Worm (Caenorhabditis elegans) whole organism, young adult: ENCODE measurements around the gene kin-36.
"Not testable (repeated sequence)": the region's sequence is repeated elsewhere in the genome, so short reads cannot be mapped to it uniquely, and the experiment has no call there.

Experiments used
- F22D6.2 ChIP-seq: sonication (generic microtip); optimal IDR thresholded peaks from 2 replicates; lab custom pipeline; 2016; ENCODE audit warnings: mild to moderate bottlenecking, missing genetic modification characterization, missing compliant biosample characterization
- F37B4.10 ChIP-seq: fragments of 200-800 bp; sonication (Bioruptor generic); IDR thresholded peaks from 2 replicates; pipeline ENCODE4 v1.3.6; 2022; ENCODE audit warnings: missing genetic modification characterization, missing compliant biosample characterization
- F57A8.1 ChIP-seq: fragments of 200-800 bp; sonication (Bioruptor generic); optimal IDR thresholded peaks from 2 replicates; lab custom pipeline; 2018; ENCODE audit warnings: mild to moderate bottlenecking, missing genetic modification characterization, moderate library complexity, missing compliant biosample characterization
- K11D2.4 ChIP-seq: fragments of 200-800 bp; sonication (Bioruptor generic); IDR thresholded peaks from 2 replicates; pipeline ENCODE4 v1.3.6; 2022; ENCODE audit warnings: missing genetic modification reagents, missing genetic modification characterization, missing compliant biosample characterization
- T07F8.4 ChIP-seq: sonication (generic microtip); optimal IDR thresholded peaks from 2 replicates; lab custom pipeline; 2016; ENCODE audit warnings: mild to moderate bottlenecking, missing genetic modification characterization, moderate library complexity, missing compliant biosample characterization
- Y53F4B.3 ChIP-seq: fragments of 200-800 bp; sonication (Bioruptor generic); IDR thresholded peaks from 2 replicates; pipeline ENCODE4 v1.3.6; 2022; ENCODE audit warnings: missing genetic modification reagents, missing genetic modification characterization, missing compliant biosample characterization
- Y53G8AR.9 ChIP-seq: fragments of 200-800 bp; sonication (Bioruptor generic); conservative IDR thresholded peaks from 2 replicates; pipeline ENCODE4 v1.3.6; 2022; ENCODE audit warnings: missing genetic modification reagents, missing genetic modification characterization, missing compliant biosample characterization
- Y79H2A.3 ChIP-seq: fragments of 200-800 bp; sonication (Bioruptor generic); conservative IDR thresholded peaks from 2 replicates; pipeline ENCODE4 v1.3.6; 2022; ENCODE audit warnings: missing genetic modification reagents, missing genetic modification characterization, missing compliant biosample characterization
- Y95B8A.8 ChIP-seq: fragments of 200-800 bp; sonication (Bioruptor generic); IDR thresholded peaks from 2 replicates; pipeline ENCODE4 v1.3.6; 2022; ENCODE audit warnings: missing genetic modification reagents, missing genetic modification characterization, missing compliant biosample characterization
- ZK185.1 ChIP-seq: sonication (generic microtip); optimal IDR thresholded peaks from 2 replicates; lab custom pipeline; 2016; ENCODE audit warnings: mild to moderate bottlenecking, missing genetic modification characterization, missing compliant biosample characterization; ENCODE audit not compliant: poor library complexity, severe bottlenecking
- aptf-2 ChIP-seq: fragments of 200-800 bp; sonication (Bioruptor generic); conservative IDR thresholded peaks from 2 replicates; pipeline ENCODE4 v1.3.6; 2022; ENCODE audit warnings: missing genetic modification reagents, missing genetic modification characterization, missing compliant biosample characterization
- aptf-3 ChIP-seq: fragments of 200-800 bp; sonication (Bioruptor generic); IDR thresholded peaks from 2 replicates; pipeline ENCODE4 v1.3.6; 2022; ENCODE audit warnings: missing genetic modification characterization, missing compliant biosample characterization
- attf-3 ChIP-seq: fragments of 200-800 bp; sonication (Bioruptor generic); conservative IDR thresholded peaks from 2 replicates; pipeline ENCODE4 v1.3.6; 2022; ENCODE audit warnings: missing genetic modification reagents, missing genetic modification characterization, missing compliant biosample characterization
- bed-2 ChIP-seq: fragments of 200-800 bp; sonication (Bioruptor generic); IDR thresholded peaks from 2 replicates; pipeline ENCODE4 v1.3.6; 2022; ENCODE audit warnings: missing genetic modification reagents, missing genetic modification characterization, missing compliant biosample characterization
- ccch-3 ChIP-seq: fragments of 200-800 bp; sonication (Bioruptor generic); optimal IDR thresholded peaks from 2 replicates; lab custom pipeline; 2018; ENCODE audit warnings: mild to moderate bottlenecking, missing genetic modification characterization, missing compliant biosample characterization
- dox-1 ChIP-seq: fragments of 200-800 bp; sonication (Bioruptor generic); IDR thresholded peaks from 2 replicates; pipeline ENCODE4 v1.3.6; 2022; ENCODE audit warnings: missing genetic modification reagents, missing genetic modification characterization, missing compliant biosample characterization
- dpl-1 ChIP-seq: fragments of 150-350 bp; optimal IDR thresholded peaks from 2 replicates; lab custom pipeline; 2014; ENCODE audit warnings: missing biosample characterization, missing genetic modification reagents, missing genetic modification characterization
- efl-1 ChIP-seq: fragments of 150-350 bp; optimal IDR thresholded peaks from 2 replicates; lab custom pipeline; 2014; ENCODE audit warnings: missing biosample characterization, missing genetic modification reagents, missing genetic modification characterization
- gei-17 ChIP-seq: fragments of 200-800 bp; sonication (Bioruptor generic); optimal IDR thresholded peaks from 2 replicates; lab custom pipeline; 2018; ENCODE audit warnings: mild to moderate bottlenecking, missing genetic modification characterization, missing compliant biosample characterization
- him-1 ChIP-seq: sonication (generic microtip); optimal IDR thresholded peaks from 2 replicates; lab custom pipeline; 2016; ENCODE audit warnings: missing genotype, missing genetic modification reagents, missing genetic modification characterization, missing compliant biosample characterization
- hmg-1.2 ChIP-seq: fragments of 200-800 bp; sonication (Bioruptor generic); IDR thresholded peaks from 2 replicates; pipeline ENCODE4 v1.3.6; 2022; ENCODE audit warnings: missing genetic modification reagents, missing genetic modification characterization, missing compliant biosample characterization
- hmg-20 ChIP-seq: fragments of 200-800 bp; sonication (Bioruptor generic); IDR thresholded peaks from 2 replicates; pipeline ENCODE4 v1.3.6; 2022; ENCODE audit warnings: missing genetic modification reagents, missing genetic modification characterization, missing compliant biosample characterization
- let-526 ChIP-seq: fragments of 200-800 bp; sonication (Bioruptor generic); IDR thresholded peaks from 2 replicates; pipeline ENCODE4 v1.3.6; 2022; ENCODE audit warnings: missing genetic modification reagents, missing genetic modification characterization, missing compliant biosample characterization
- lin-26 ChIP-seq: fragments of 200-800 bp; sonication (Bioruptor generic); IDR thresholded peaks from 2 replicates; pipeline ENCODE4 v1.3.6; 2022; ENCODE audit warnings: missing genetic modification reagents, missing genetic modification characterization, missing compliant biosample characterization
- lin-40 ChIP-seq: sonication (generic microtip); optimal IDR thresholded peaks from 2 replicates; lab custom pipeline; 2016; ENCODE audit warnings: missing genetic modification characterization, mild to moderate bottlenecking, missing compliant biosample characterization, missing genotype, missing genetic modification reagents
- lin-54 ChIP-seq: fragments of 200-800 bp; sonication (Bioruptor generic); optimal IDR thresholded peaks from 2 replicates; lab custom pipeline; 2018; ENCODE audit warnings: mild to moderate bottlenecking, missing genetic modification characterization, missing compliant biosample characterization
- lir-1 ChIP-seq: fragments of 200-800 bp; sonication (Bioruptor generic); conservative IDR thresholded peaks from 2 replicates; pipeline ENCODE4 v1.3.6; 2022; ENCODE audit warnings: missing genetic modification reagents, missing genetic modification characterization, missing compliant biosample characterization
- madf-6 ChIP-seq: fragments of 200-800 bp; sonication (Bioruptor generic); IDR thresholded peaks from 2 replicates; pipeline ENCODE4 v1.3.6; 2022; ENCODE audit warnings: missing genetic modification reagents, missing genetic modification characterization, missing compliant biosample characterization
- mcd-1 ChIP-seq: fragments of 200-800 bp; sonication (Bioruptor generic); IDR thresholded peaks from 2 replicates; pipeline ENCODE4 v1.3.6; 2022; ENCODE audit warnings: missing genetic modification reagents, missing genetic modification characterization, missing compliant biosample characterization
- mel-28 ChIP-seq: sonication (generic microtip); optimal IDR thresholded peaks from 2 replicates; lab custom pipeline; 2016; ENCODE audit warnings: borderline replicate concordance, mild to moderate bottlenecking, missing genetic modification characterization, missing compliant biosample characterization
- nfya-2 ChIP-seq: fragments of 200-800 bp; sonication (Bioruptor generic); IDR thresholded peaks from 2 replicates; pipeline ENCODE4 v1.3.6; 2022; ENCODE audit warnings: missing genetic modification reagents, missing genetic modification characterization, missing compliant biosample characterization
- nfyb-1 ChIP-seq: fragments of 200-800 bp; sonication (Bioruptor generic); IDR thresholded peaks from 2 replicates; pipeline ENCODE4 v1.3.6; 2022; ENCODE audit warnings: missing genetic modification reagents, missing genetic modification characterization, missing compliant biosample characterization
- nhr-120 ChIP-seq: fragments of 200-800 bp; sonication (Bioruptor generic); IDR thresholded peaks from 2 replicates; pipeline ENCODE4 v1.3.6; 2022; ENCODE audit warnings: missing genetic modification characterization, missing compliant biosample characterization
- nhr-80 ChIP-seq: sonication (generic microtip); optimal IDR thresholded peaks from 2 replicates; lab custom pipeline; 2016; ENCODE audit warnings: missing genetic modification characterization, missing compliant biosample characterization
- nhr-90 ChIP-seq: sonication (generic microtip); optimal IDR thresholded peaks from 2 replicates; lab custom pipeline; 2016; ENCODE audit warnings: missing genotype, mild to moderate bottlenecking, missing genetic modification characterization, missing compliant biosample characterization
- pbrm-1 ChIP-seq: fragments of 200-800 bp; sonication (Bioruptor generic); IDR thresholded peaks from 2 replicates; pipeline ENCODE4 v1.3.6; 2022; ENCODE audit warnings: missing genetic modification reagents, missing genetic modification characterization, missing compliant biosample characterization
- rcor-1 ChIP-seq: fragments of 200-800 bp; sonication (Bioruptor generic); IDR thresholded peaks from 2 replicates; pipeline ENCODE4 v1.3.6; 2022; ENCODE audit warnings: missing genetic modification reagents, missing genetic modification characterization, missing compliant biosample characterization
- rec-8 ChIP-seq, 2 experiments: sonication (generic microtip); optimal IDR thresholded peaks; 2 replicates each; lab custom pipeline; 2016; ENCODE audit warnings: mild to moderate bottlenecking in 2 of 2, missing genetic modification characterization in 2 of 2, missing genetic modification reagents in 2 of 2, missing genotype in 2 of 2, missing biosample characterization in 1 of 2, missing compliant biosample characterization in 1 of 2, moderate library complexity in 1 of 2
- sea-2 ChIP-seq: fragments of 200-800 bp; sonication (Bioruptor generic); IDR thresholded peaks from 2 replicates; pipeline ENCODE4 v1.3.6; 2022; ENCODE audit warnings: missing genetic modification characterization, missing compliant biosample characterization
- snpc-4 ChIP-seq, 5 experiments: fragments of 150-350 bp in 1 of 5; sonication (generic microtip) in 4 of 5; optimal IDR thresholded peaks; 2 replicates each; lab custom pipeline; 2014 to 2018; ENCODE audit warnings: missing genetic modification characterization in 5 of 5, missing biosample characterization in 3 of 5, antibody characterized with exemption in 2 of 5, mild to moderate bottlenecking in 2 of 5, missing compliant biosample characterization in 2 of 5, missing genotype in 2 of 5, moderate library complexity in 2 of 5, missing genetic modification reagents in 1 of 5
- somi-1 ChIP-seq: fragments of 200-800 bp; sonication (Bioruptor generic); optimal IDR thresholded peaks from 2 replicates; lab custom pipeline; 2018; ENCODE audit warnings: mild to moderate bottlenecking, missing genetic modification characterization, missing compliant biosample characterization
- tlf-1 ChIP-seq: fragments of 200-800 bp; sonication (Bioruptor generic); optimal IDR thresholded peaks from 2 replicates; lab custom pipeline; 2018; ENCODE audit warnings: mild to moderate bottlenecking, missing genetic modification characterization, missing compliant biosample characterization
- unc-130 ChIP-seq: sonication (generic microtip); optimal IDR thresholded peaks from 2 replicates; lab custom pipeline; 2016; ENCODE audit warnings: missing genetic modification reagents, missing genetic modification characterization, missing compliant biosample characterization
- ztf-18 ChIP-seq: sonication (generic microtip); optimal IDR thresholded peaks from 2 replicates; lab custom pipeline; 2016; ENCODE audit warnings: missing genotype, mild to moderate bottlenecking, missing genetic modification characterization, missing compliant biosample characterization
- ztf-22 ChIP-seq: fragments of 200-800 bp; sonication (Bioruptor generic); optimal IDR thresholded peaks from 2 replicates; lab custom pipeline; 2018; ENCODE audit warnings: mild to moderate bottlenecking, missing genetic modification characterization, moderate library complexity, missing compliant biosample characterization
- ztf-25 ChIP-seq: fragments of 200-800 bp; sonication (Bioruptor generic); IDR thresholded peaks from 2 replicates; pipeline ENCODE4 v1.3.6; 2022; ENCODE audit warnings: missing genetic modification reagents, missing genetic modification characterization, missing compliant biosample characterization
- ztf-3 ChIP-seq: fragments of 200-800 bp; sonication (Bioruptor generic); optimal IDR thresholded peaks from 2 replicates; lab custom pipeline; 2018; ENCODE audit warnings: mild to moderate bottlenecking, missing genetic modification characterization, missing compliant biosample characterization
- ztf-6 ChIP-seq: fragments of 200-800 bp; sonication (Bioruptor generic); IDR thresholded peaks from 2 replicates; pipeline ENCODE4 v1.3.6; 2022; ENCODE audit warnings: missing genetic modification reagents, missing genetic modification characterization, missing compliant biosample characterization

The kin-36 gene

DNA sequence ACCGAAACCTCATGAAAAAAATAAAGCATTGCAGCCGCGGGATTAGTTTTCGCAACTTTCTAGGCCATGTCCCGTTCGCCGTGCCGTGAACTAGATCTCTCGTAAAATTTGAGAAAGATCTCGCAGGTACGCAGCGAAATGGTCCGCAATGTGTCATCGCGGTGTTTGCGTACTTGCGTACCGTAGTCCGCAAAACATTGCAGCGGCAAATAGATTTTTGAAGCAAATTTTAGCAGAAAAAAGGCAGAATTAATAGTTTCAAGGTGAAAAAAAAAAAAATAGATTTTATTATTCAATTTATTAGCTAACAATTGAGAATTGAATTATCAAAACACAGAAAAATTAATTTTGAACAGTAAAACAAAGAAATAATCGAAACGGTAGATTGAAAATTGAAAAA lies 49.1 kb downstream of the kin-36 start (continued):
- TF ChIP-seq let-526 (GFP tag; lab: Robert Waterston, UW) (peak; percentile 98), ztf-3 (peak; percentile 77), ztf-18 (peak; percentile 88), dpl-1 (GFP tag; lab: Kevin White, UChicago) (peak; percentile 42), hmg-20 (peak; percentile 95), ZK185.1 (tag; lab: Kevin White, UChicago) (peak; percentile 73), Y53F4B.3 (peak; percentile 91), lin-26 (GFP tag; lab: Robert Waterston, UW) (peak; percentile 97), nhr-90 (tag; lab: Kevin White, UChicago) (peak; percentile 76), F22D6.2 (peak; percentile 82), efl-1 (GFP tag; lab: Kevin White, UChicago) (peak; percentile 18), tlf-1 (GFP tag; lab: Kevin White, UChicago) (peak; percentile 98), T07F8.4 (tag; lab: Kevin White, UChicago) (peak; percentile 29), snpc-4 (tag; optimal IDR thresholded peaks at IDR 0.05; lab: Kevin White, UChicago) (peak; percentile 16 to 88 (median 76)), ccch-3 (peak; percentile 52), mel-28 (tag; lab: Kevin White, UChicago) (peak; percentile 9), K11D2.4 (GFP tag; lab: Robert Waterston, UW) (peak; percentile 100), nhr-80 (peak; percentile 81), gei-17 (peak; percentile 72), dox-1 (GFP tag; lab: Robert Waterston, UW) (peak; percentile 100), nfya-2 (0 out of 2 replicates have a peak, but pooled peaks have one; percentile 39), unc-130 (GFP tag; lab: Kevin White, UChicago) (peak; percentile 90), Y79H2A.3 (peak; percentile 96), sea-2 (GFP tag; lab: Robert Waterston, UW) (peak; percentile 100), lin-40 (tag; lab: Kevin White, UChicago) (peak; percentile 96), bed-2 (GFP tag; lab: Robert Waterston, UW) (peak; percentile 100), Y95B8A.8 (GFP tag; lab: Robert Waterston, UW) (peak; percentile 99), pbrm-1 (GFP tag; lab: Robert Waterston, UW) (peak; percentile 99), rcor-1 (GFP tag; lab: Robert Waterston, UW) (peak; percentile 98), F37B4.10 (peak; percentile 100), ztf-25 (GFP tag; lab: Robert Waterston, UW) (peak; percentile 99), lin-54 (GFP tag; lab: Kevin White, UChicago) (peak; percentile 95), nhr-120 (peak; percentile 90; the same call in 1 of the 2 replicates), hmg-1.2 (GFP tag; lab: Robert Waterston, UW) (peak; percentile 100), ztf-22 (GFP tag; lab: Kevin White, UChicago) (peak; percentile 66), somi-1 (GFP tag; lab: Kevin White, UChicago) (peak; percentile 95), aptf-3 (GFP tag; lab: Robert Waterston, UW) (peak; percentile 91), lir-1 (peak; percentile 98), him-1 (tag; lab: Kevin White, UChicago) (peak; percentile 48), rec-8 (tag; optimal IDR thresholded peaks at IDR 0.05; lab: Kevin White, UChicago) (peak; percentile 5 to 6), mcd-1 (peak; percentile 100), attf-3 (GFP tag; lab: Robert Waterston, UW) (peak; percentile 92), aptf-2 (GFP tag; lab: Robert Waterston, UW) (peak; percentile 98), madf-6 (GFP tag; lab: Robert Waterston, UW) (peak; percentile 89; the same call in 1 of the 2 replicates), F57A8.1 (GFP tag; lab: Kevin White, UChicago) (peak; percentile 54), ztf-6 (GFP tag; lab: Robert Waterston, UW) (peak; percentile 99), nfyb-1 (GFP tag; lab: Robert Waterston, UW) (peak; percentile 99), Y53G8AR.9 (GFP tag; lab: Robert Waterston, UW) (peak; percentile 99)
- not testable (repeated sequence) for TF ChIP-seq snpc-4 (GFP tag; optimal IDR thresholded peaks at IDR 0.05; lab: Kevin White, UChicago)
